Worm (Caenorhabditis elegans) whole organism, late embryonic: ENCODE results near the gene gly-4.
A peak's percentile ranks its signal among the peaks of the same experiment; 100 is the strongest.

Source experiments
- C08G9.2 ChIP-seq: sonication (generic microtip); optimal IDR thresholded peaks from 2 replicates; lab custom pipeline; 2016; ENCODE audit warnings: mild to moderate bottlenecking, missing genetic modification characterization, moderate library complexity, missing compliant biosample characterization
- C38D4.7 ChIP-seq: fragments of 200-800 bp; sonication (Bioruptor generic); optimal IDR thresholded peaks from 2 replicates; lab custom pipeline; 2018; ENCODE audit warnings: mild to moderate bottlenecking, missing genetic modification characterization, moderate library complexity, missing compliant biosample characterization
- K02D7.2 ChIP-seq: sonication (generic microtip); optimal IDR thresholded peaks from 2 replicates; lab custom pipeline; 2017; ENCODE audit warnings: mild to moderate bottlenecking, missing genetic modification characterization, missing compliant biosample characterization
- K09A11.1 ChIP-seq: sonication (generic microtip); optimal IDR thresholded peaks from 2 replicates; lab custom pipeline; 2017; ENCODE audit warnings: antibody characterized with exemption, mild to moderate bottlenecking, missing genetic modification characterization, missing compliant biosample characterization; ENCODE audit not compliant: insufficient read depth
- Y22D7AL.16 ChIP-seq: sonication (generic microtip); optimal IDR thresholded peaks from 2 replicates; lab custom pipeline; 2016; ENCODE audit warnings: missing genetic modification characterization, missing compliant biosample characterization
- ahr-1 ChIP-seq: sonication (generic microtip); optimal IDR thresholded peaks from 2 replicates; lab custom pipeline; 2016; ENCODE audit warnings: missing genetic modification characterization, missing compliant biosample characterization
- ceh-14 ChIP-seq: sonication (generic microtip); optimal IDR thresholded peaks from 2 replicates; lab custom pipeline; 2016; ENCODE audit warnings: missing genotype, missing genetic modification characterization, missing compliant biosample characterization
- ceh-18 ChIP-seq: sonication (generic microtip); optimal IDR thresholded peaks from 2 replicates; lab custom pipeline; 2016; ENCODE audit warnings: missing genetic modification characterization, missing compliant biosample characterization
- ceh-19 ChIP-seq: fragments of 200-800 bp; sonication (Bioruptor generic); optimal IDR thresholded peaks from 2 replicates; lab custom pipeline; 2018; ENCODE audit warnings: mild to moderate bottlenecking, missing genetic modification characterization, missing compliant biosample characterization
- ceh-31 ChIP-seq: sonication (generic microtip); optimal IDR thresholded peaks from 2 replicates; lab custom pipeline; 2016; ENCODE audit warnings: missing genetic modification characterization, missing compliant biosample characterization
- ceh-34 ChIP-seq: sonication (generic microtip); optimal IDR thresholded peaks from 2 replicates; lab custom pipeline; 2016; ENCODE audit warnings: mild to moderate bottlenecking, missing genetic modification characterization, missing compliant biosample characterization
- ceh-45 ChIP-seq: fragments of 200-800 bp; sonication (Bioruptor generic); IDR thresholded peaks from 2 replicates; pipeline ENCODE4 v1.3.6; 2022; ENCODE audit warnings: missing genetic modification reagents, missing genetic modification characterization, missing compliant biosample characterization
- ceh-48 ChIP-seq: sonication (generic microtip); optimal IDR thresholded peaks from 2 replicates; lab custom pipeline; 2016; ENCODE audit warnings: missing genetic modification characterization, inconsistent platforms, missing compliant biosample characterization
- elt-2 ChIP-seq: sonication (generic microtip); optimal IDR thresholded peaks from 2 replicates; lab custom pipeline; 2016; ENCODE audit warnings: missing genetic modification reagents, missing genetic modification characterization, missing compliant biosample characterization
- eyg-1 ChIP-seq: sonication (generic microtip); optimal IDR thresholded peaks from 2 replicates; lab custom pipeline; 2016; ENCODE audit warnings: missing genotype, missing genetic modification characterization, missing compliant biosample characterization
- fkh-10 ChIP-seq: fragments of 150-350 bp; optimal IDR thresholded peaks from 2 replicates; lab custom pipeline; 2014; ENCODE audit warnings: missing biosample characterization, missing genetic modification reagents, missing genetic modification characterization
- fkh-6 ChIP-seq: sonication (generic microtip); optimal IDR thresholded peaks from 2 replicates; lab custom pipeline; 2016; ENCODE audit warnings: missing genetic modification characterization, missing compliant biosample characterization
- hlh-30 ChIP-seq: sonication (generic microtip); optimal IDR thresholded peaks from 2 replicates; lab custom pipeline; 2017; ENCODE audit warnings: antibody characterized with exemption, missing genetic modification characterization, missing compliant biosample characterization; ENCODE audit not compliant: insufficient read depth
- hlh-6 ChIP-seq: sonication (generic microtip); optimal IDR thresholded peaks from 2 replicates; lab custom pipeline; 2016; ENCODE audit warnings: missing genotype, missing genetic modification characterization, missing compliant biosample characterization
- hlh-8 ChIP-seq: sonication (generic microtip); optimal IDR thresholded peaks from 2 replicates; lab custom pipeline; 2016; ENCODE audit warnings: missing genotype, missing genetic modification characterization, missing compliant biosample characterization
- lim-6 ChIP-seq: sonication (generic microtip); optimal IDR thresholded peaks from 2 replicates; lab custom pipeline; 2016; ENCODE audit warnings: missing genetic modification characterization, missing compliant biosample characterization
- lin-11 ChIP-seq: fragments of 200-800 bp; sonication (Bioruptor generic); optimal IDR thresholded peaks from 2 replicates; lab custom pipeline; 2018; ENCODE audit warnings: mild to moderate bottlenecking, missing genetic modification characterization, missing compliant biosample characterization
- mec-3 ChIP-seq: sonication (generic microtip); optimal IDR thresholded peaks from 2 replicates; lab custom pipeline; 2016; ENCODE audit warnings: borderline replicate concordance, missing genetic modification characterization, missing compliant biosample characterization
- nfya-1 ChIP-seq: sonication (generic microtip); optimal IDR thresholded peaks from 2 replicates; lab custom pipeline; 2017; ENCODE audit warnings: missing genetic modification characterization, mild to moderate bottlenecking, missing compliant biosample characterization, antibody characterized with exemption, moderate library complexity
- nhr-11 ChIP-seq: fragments of 150-350 bp; optimal IDR thresholded peaks from 2 replicates; lab custom pipeline; 2014; ENCODE audit warnings: missing biosample characterization, missing genetic modification characterization
- nhr-232 ChIP-seq: sonication (generic microtip); optimal IDR thresholded peaks from 2 replicates; lab custom pipeline; 2016; ENCODE audit warnings: missing genetic modification characterization, missing compliant biosample characterization
- pag-3 ChIP-seq: sonication (generic microtip); optimal IDR thresholded peaks from 2 replicates; lab custom pipeline; 2016; ENCODE audit warnings: missing compliant biosample characterization, missing genetic modification characterization, borderline replicate concordance
- pat-9 ChIP-seq: fragments of 200-800 bp; sonication (Bioruptor generic); optimal IDR thresholded peaks from 2 replicates; lab custom pipeline; 2018; ENCODE audit warnings: mild to moderate bottlenecking, missing genetic modification characterization, moderate library complexity, missing compliant biosample characterization
- pax-1 ChIP-seq: fragments of 150-350 bp; optimal IDR thresholded peaks from 2 replicates; lab custom pipeline; 2014; ENCODE audit warnings: missing biosample characterization, missing genetic modification characterization
- pros-1 ChIP-seq: fragments of 150-350 bp; optimal IDR thresholded peaks from 2 replicates; lab custom pipeline; 2014; ENCODE audit warnings: missing biosample characterization, missing genetic modification reagents, missing genetic modification characterization
- rnt-1 ChIP-seq: sonication (generic microtip); optimal IDR thresholded peaks from 2 replicates; lab custom pipeline; 2016; ENCODE audit warnings: missing genetic modification characterization, missing compliant biosample characterization
- sdc-2 ChIP-seq: sonication (generic microtip); optimal IDR thresholded peaks from 2 replicates; lab custom pipeline; 2016; ENCODE audit warnings: missing genotype, missing genetic modification characterization, missing compliant biosample characterization
- tbx-2 ChIP-seq: sonication (generic microtip); optimal IDR thresholded peaks from 2 replicates; lab custom pipeline; 2016; ENCODE audit warnings: missing genetic modification characterization, missing compliant biosample characterization
- tbx-7 ChIP-seq: sonication (generic microtip); optimal IDR thresholded peaks from 2 replicates; lab custom pipeline; 2016; ENCODE audit warnings: missing genotype, missing genetic modification characterization, missing compliant biosample characterization
- unc-3 ChIP-seq, 2 experiments: fragments of 200-800 bp in 1 of 2; sonication (Bioruptor generic) in 1 of 2; sonication (generic microtip) in 1 of 2; conservative IDR thresholded peaks in 1 of 2; optimal IDR thresholded peaks in 1 of 2; 2 replicates each; pipeline versions ENCODE4 v1.3.6 to Lab custom; 2016 to 2022; ENCODE audit warnings: missing compliant biosample characterization in 2 of 2, missing genetic modification characterization in 2 of 2, missing genetic modification reagents in 1 of 2
- unc-42 ChIP-seq: sonication (generic microtip); optimal IDR thresholded peaks from 2 replicates; lab custom pipeline; 2016; ENCODE audit warnings: missing genotype, missing genetic modification characterization, missing compliant biosample characterization
- unc-55 ChIP-seq: sonication (generic microtip); optimal IDR thresholded peaks from 2 replicates; lab custom pipeline; 2017; ENCODE audit warnings: missing biosample characterization, missing genetic modification reagents, missing genetic modification characterization
- ztf-16 ChIP-seq: sonication (generic microtip); optimal IDR thresholded peaks from 2 replicates; lab custom pipeline; 2017; ENCODE audit warnings: missing genetic modification characterization, missing compliant biosample characterization

Gene gly-4

ce11 chrV:19901826-19902225 lies 6.7 kb upstream of the gly-4 start:
- TF ChIP-seq fkh-10 (GFP tag; lab: Kevin White, UChicago): no peak
- peak; percentile 61 for TF ChIP-seq ceh-48 (tag; lab: Kevin White, UChicago)
- no peak for TF ChIP-seq lin-11
- TF ChIP-seq pat-9 (tag; lab: Kevin White, UChicago): no peak
- TF ChIP-seq tbx-7 (tag; lab: Kevin White, UChicago): no peak
- no peak for TF ChIP-seq ceh-34 (tag; lab: Kevin White, UChicago)

ce11 chrV:19899167-19899566 lies 4.0 kb upstream of the gly-4 start, which contains the start of gene Y116F11B.14:
Gene Y116F11B.14 (plus strand): TSS chrV:19899467.
- no peak for TF ChIP-seq mec-3
- TF ChIP-seq nhr-11: no peak
- no peak for TF ChIP-seq K09A11.1
- TF ChIP-seq ceh-31: no peak
- no peak for TF ChIP-seq ceh-14 (tag; lab: Kevin White, UChicago)
- TF ChIP-seq ztf-16 (tag; lab: Kevin White, UChicago): no peak
- TF ChIP-seq lim-6 (tag; lab: Kevin White, UChicago): no peak
- TF ChIP-seq ceh-18 (tag; lab: Kevin White, UChicago): no peak
- TF ChIP-seq pros-1 (tag; lab: Kevin White, UChicago): no peak
- no peak for TF ChIP-seq ceh-34 (tag; lab: Kevin White, UChicago)

ce11 chrV:19897982-19898381 lies 2.8 kb upstream of the gly-4 start:
- TF ChIP-seq ceh-19 (no peak), nhr-232 (tag; lab: Kevin White, UChicago) (no peak), ceh-45 (GFP tag; lab: Robert Waterston, UW) (no peak), eyg-1 (no peak), elt-2 (peak; percentile 41), sdc-2 (tag; lab: Kevin White, UChicago) (no peak), K09A11.1 (no peak)
- TF ChIP-seq, all 69 proteins: peak for 1

ce11 chrV:19897557-19897956 lies 2.4 kb upstream of the gly-4 start:
- TF ChIP-seq C08G9.2 (tag; lab: Kevin White, UChicago) (no peak), hlh-30 (tag; lab: Kevin White, UChicago) (peak; percentile 17), rnt-1 (peak; percentile 36), unc-3 (GFP tag; conservative IDR thresholded peaks at IDR 0.05; lab: Robert Waterston, UW) (no peak), unc-3 (tag; optimal IDR thresholded peaks at IDR 0.05; lab: Kevin White, UChicago) (no peak), tbx-2 (tag; lab: Kevin White, UChicago) (peak; percentile 29), unc-42 (tag; lab: Kevin White, UChicago) (peak; percentile 30), C38D4.7 (GFP tag; lab: Kevin White, UChicago) (no peak), pax-1 (tag; lab: Kevin White, UChicago) (no peak), ceh-18 (tag; lab: Kevin White, UChicago) (peak; percentile 56), K02D7.2 (no peak), nfya-1 (tag; lab: Kevin White, UChicago) (peak; percentile 75), ceh-31 (peak; percentile 49), hlh-6 (tag; lab: Kevin White, UChicago) (no peak), hlh-8 (tag; lab: Kevin White, UChicago) (peak; percentile 79), unc-55 (peak; percentile 81)

ce11 chrV:19882916-19883315 lies 12.2 kb downstream of the gly-4 start, which contains the start of gene Y116F11B.13:
Gene Y116F11B.13 (plus strand): TSS chrV:19883216.
- TF ChIP-seq nfya-1 (tag; lab: Kevin White, UChicago) (no peak), hlh-8 (tag; lab: Kevin White, UChicago) (no peak), ceh-34 (tag; lab: Kevin White, UChicago) (no peak), tbx-2 (tag; lab: Kevin White, UChicago) (no peak), C08G9.2 (tag; lab: Kevin White, UChicago) (no peak), pat-9 (tag; lab: Kevin White, UChicago) (no peak), nhr-232 (tag; lab: Kevin White, UChicago) (no peak), ahr-1 (no peak), fkh-6 (no peak), pros-1 (tag; lab: Kevin White, UChicago) (no peak), fkh-10 (GFP tag; lab: Kevin White, UChicago) (no peak), ceh-48 (tag; lab: Kevin White, UChicago) (no peak), lim-6 (tag; lab: Kevin White, UChicago) (no peak), sdc-2 (tag; lab: Kevin White, UChicago) (no peak), unc-42 (tag; lab: Kevin White, UChicago) (no peak), Y22D7AL.16 (no peak), pag-3 (tag; lab: Kevin White, UChicago) (no peak), unc-3 (GFP tag; conservative IDR thresholded peaks at IDR 0.05; lab: Robert Waterston, UW) (no peak), unc-3 (tag; optimal IDR thresholded peaks at IDR 0.05; lab: Kevin White, UChicago) (no peak), K02D7.2 (no peak), K09A11.1 (no peak)
